Fruit fly (Drosophila melanogaster): ENCODE results near the gene BicD.

The BicD gene

dm6 chr2L:17477710-17478109 is 4.7 kb upstream of the BicD start, which contains the start of gene cass (continued):
- TF ChIP-seq CG18262 (tag; optimal IDR thresholded peaks at IDR 0.05), result peak; percentile 13
- peak; percentile 54 for TF ChIP-seq CG14710 (tag; optimal IDR thresholded peaks at IDR 0.05)
- no peak for TF ChIP-seq Hsf (GFP tag; optimal IDR thresholded peaks at IDR 0.05)
- TF ChIP-seq CG6254 (GFP tag; optimal IDR thresholded peaks at IDR 0.05), result no peak
- TF ChIP-seq amos (GFP tag; IDR thresholded peaks at IDR 0.05; ENCODE audit: partially characterized antibody), result peak; percentile 95
- peak; percentile 77 for TF ChIP-seq CG2116 (GFP tag; optimal IDR thresholded peaks at IDR 0.05)
- TF ChIP-seq pzg (GFP tag; optimal IDR thresholded peaks at IDR 0.05), result peak; percentile 89
- peak; percentile 63 for TF ChIP-seq CG15514 (GFP tag; optimal IDR thresholded peaks at IDR 0.05)
- peak; percentile 37 for TF ChIP-seq Hmr (GFP tag; optimal IDR thresholded peaks at IDR 0.05)
- no peak for TF ChIP-seq Hr51 (GFP tag; optimal IDR thresholded peaks at IDR 0.05)
- TF ChIP-seq gce (GFP tag; IDR thresholded peaks at IDR 0.05), result no peak
- no peak for TF ChIP-seq Oli (tag; optimal IDR thresholded peaks at IDR 0.05)
- TF ChIP-seq mld (GFP tag; IDR thresholded peaks at IDR 0.05; ENCODE audit: partially characterized antibody), result peak; percentile 88
- no peak for TF ChIP-seq Jarid2 (GFP tag; optimal IDR thresholded peaks at IDR 0.05)
- TF ChIP-seq CG16779 (GFP tag; IDR thresholded peaks at IDR 0.05), result no peak
- TF ChIP-seq crp (GFP tag; optimal IDR thresholded peaks at IDR 0.05), result peak in 1 of 2 experiments; percentile 54
- TF ChIP-seq Taf1 (GFP tag; IDR thresholded peaks at IDR 0.05), result no peak
- TF ChIP-seq NFAT (GFP tag; IDR thresholded peaks at IDR 0.05), result no peak
- no peak for TF ChIP-seq chn (GFP tag; optimal IDR thresholded peaks at IDR 0.05)
- peak; percentile 17 for TF ChIP-seq Elba2 (GFP tag; optimal IDR thresholded peaks at IDR 0.05)
- peak; percentile 88 for TF ChIP-seq CG3995 (GFP tag; optimal IDR thresholded peaks at IDR 0.05)
- peak; percentile 100 for TF ChIP-seq CG10462 (GFP tag; optimal IDR thresholded peaks at IDR 0.05)
- TF ChIP-seq CG15073 (GFP tag; optimal IDR thresholded peaks at IDR 0.05), result no peak
- TF ChIP-seq org-1 (GFP tag; optimal IDR thresholded peaks at IDR 0.05), result no peak
- peak; percentile 33 for TF ChIP-seq CG15601 (tag; optimal IDR thresholded peaks at IDR 0.05)

dm6 chr2L:17471524-17471923 is 1.5 kb downstream of the BicD start, which contains the start of gene Sgt:
TSS of gene Sgt (plus strand) at chr2L:17471603.
- TF ChIP-seq CG11695 (GFP tag; IDR thresholded peaks at IDR 0.05), result no peak
- peak; percentile 37 for TF ChIP-seq cg (GFP tag; optimal IDR thresholded peaks at IDR 0.05)
- TF ChIP-seq CG3163 (GFP tag; optimal IDR thresholded peaks at IDR 0.05), result peak; percentile 29
- peak; percentile 11 for TF ChIP-seq CG2120 (GFP tag; optimal IDR thresholded peaks at IDR 0.05)
- TF ChIP-seq Trl (optimal IDR thresholded peaks at IDR 0.05), result peak; percentile 41 to 59
- TF ChIP-seq Trl (GFP tag; optimal IDR thresholded peaks at IDR 0.05), result no peak
- TF ChIP-seq CG18011 (GFP tag; optimal IDR thresholded peaks at IDR 0.05), result peak; percentile 10
- TF ChIP-seq sqz (GFP tag; optimal IDR thresholded peaks at IDR 0.05), result no peak
- TF ChIP-seq HmgZ (tag; optimal IDR thresholded peaks at IDR 0.05), result peak; percentile 11
- peak; percentile 93 for TF ChIP-seq cwo (GFP tag; optimal IDR thresholded peaks at IDR 0.05)
- peak; percentile 4 for TF ChIP-seq grau (tag; optimal IDR thresholded peaks at IDR 0.05)
- no peak for TF ChIP-seq CG7372 (GFP tag; IDR thresholded peaks at IDR 0.05)

dm6 chr2L:17470630-17471029 is 2.4 kb downstream of the BicD start:
- peak; percentile 17 for TF ChIP-seq Hsf (GFP tag; optimal IDR thresholded peaks at IDR 0.05)
- TF ChIP-seq tx (GFP tag; optimal IDR thresholded peaks at IDR 0.05), result no peak
- TF ChIP-seq Hr51 (GFP tag; optimal IDR thresholded peaks at IDR 0.05), result peak in 1 of 2 experiments; percentile 9
- TF ChIP-seq CG7786 (GFP tag; optimal IDR thresholded peaks at IDR 0.05), result no peak
- no peak for TF ChIP-seq dmrt11E (tag; optimal IDR thresholded peaks at IDR 0.05)
- no peak for TF ChIP-seq Six4 (GFP tag; optimal IDR thresholded peaks at IDR 0.05)
- no peak for TF ChIP-seq fru (optimal IDR thresholded peaks at IDR 0.05)
- no peak for TF ChIP-seq CG11504 (tag; optimal IDR thresholded peaks at IDR 0.05)
- TF ChIP-seq CHES-1-like (GFP tag; optimal IDR thresholded peaks at IDR 0.05), result peak; percentile 55
- TF ChIP-seq insv (GFP tag; optimal IDR thresholded peaks at IDR 0.05), result peak in 1 of 2 experiments; percentile 6
- TF ChIP-seq Ets97D (GFP tag; optimal IDR thresholded peaks at IDR 0.05), result no peak
- TF ChIP-seq CG6689 (GFP tag; IDR thresholded peaks at IDR 0.05), result no peak
- TF ChIP-seq Spps (tag; optimal IDR thresholded peaks at IDR 0.05), result no peak
- no peak for TF ChIP-seq ab (GFP tag; optimal IDR thresholded peaks at IDR 0.05)
- TF ChIP-seq CG12071 (GFP tag; optimal IDR thresholded peaks at IDR 0.05), result peak; percentile 69
- TF ChIP-seq CG10565 (GFP tag; optimal IDR thresholded peaks at IDR 0.05), result no peak

Measured in whole organism, embryonic.